Worm (Caenorhabditis elegans) whole organism, L4 larva: ENCODE data around the gene nspg-10.

ENCODE experiments used
- D1046.2 ChIP-seq: fragments of 200-800 bp; sonication (Bioruptor generic); IDR thresholded peaks from 2 replicates; pipeline ENCODE4 v1.3.6; 2022; ENCODE audit warnings: missing genetic modification characterization, missing compliant biosample characterization
- T20F7.1 ChIP-seq: fragments of 200-800 bp; sonication (Bioruptor generic); optimal IDR thresholded peaks from 2 replicates; lab custom pipeline; 2018; ENCODE audit warnings: mild to moderate bottlenecking, missing genetic modification characterization, missing compliant biosample characterization
- Y48G9A.11 ChIP-seq: fragments of 200-800 bp; sonication (Bioruptor generic); IDR thresholded peaks from 2 replicates; pipeline ENCODE4 v1.3.6; 2022; ENCODE audit warnings: missing genetic modification reagents, missing genetic modification characterization, missing compliant biosample characterization
- Y5F2A.4 ChIP-seq: fragments of 200-800 bp; sonication (Bioruptor generic); optimal IDR thresholded peaks from 2 replicates; lab custom pipeline; 2018; ENCODE audit warnings: mild to moderate bottlenecking, missing genetic modification characterization, missing compliant biosample characterization
- ZK337.2 ChIP-seq: fragments of 200-800 bp; sonication (Bioruptor generic); IDR thresholded peaks from 2 replicates; pipeline ENCODE4 v1.3.6; 2022; ENCODE audit warnings: missing genetic modification reagents, missing genetic modification characterization, missing compliant biosample characterization
- aha-1 ChIP-seq: fragments of 150-350 bp; peaks from one replicate; lab custom pipeline; 2014; ENCODE audit warnings: missing biosample characterization, missing genetic modification characterization
- attf-4 ChIP-seq: sonication (generic microtip); optimal IDR thresholded peaks from 3 replicates; lab custom pipeline; 2017; ENCODE audit warnings: missing biosample characterization, missing genetic modification characterization
- ceh-28 ChIP-seq: fragments of 150-350 bp; optimal IDR thresholded peaks from 2 replicates; lab custom pipeline; 2014; ENCODE audit warnings: missing biosample characterization, missing genetic modification reagents, missing genetic modification characterization
- ceh-32 ChIP-seq: sonication (generic microtip); optimal IDR thresholded peaks from 2 replicates; lab custom pipeline; 2016; ENCODE audit warnings: mild to moderate bottlenecking, missing genetic modification characterization, missing compliant biosample characterization; ENCODE audit not compliant: poor library complexity
- ceh-82 ChIP-seq: sonication (generic microtip); optimal IDR thresholded peaks from 2 replicates; lab custom pipeline; 2017; ENCODE audit warnings: missing biosample characterization, missing genetic modification characterization
- ces-1 ChIP-seq: fragments of 150-350 bp; sonication (generic microtip); optimal IDR thresholded peaks from 4 replicates; lab custom pipeline; 2014; ENCODE audit warnings: missing biosample characterization, missing genetic modification reagents, missing genetic modification characterization
- cey-2 ChIP-seq: sonication (generic microtip); optimal IDR thresholded peaks from 3 replicates; lab custom pipeline; 2017; ENCODE audit warnings: missing genetic modification characterization, mild to moderate bottlenecking, missing compliant biosample characterization, antibody characterized with exemption, borderline replicate concordance; ENCODE audit not compliant: insufficient read depth
- daf-16 ChIP-seq, 3 experiments: sonication (generic microtip); optimal IDR thresholded peaks; 2 replicates each; lab custom pipeline; 2016 to 2017; ENCODE audit warnings: missing genetic modification characterization in 3 of 3, missing genetic modification reagents in 3 of 3, mild to moderate bottlenecking in 2 of 3, missing compliant biosample characterization in 2 of 3, missing biosample characterization in 1 of 3, moderate library complexity in 1 of 3
- daf-19 ChIP-seq: fragments of 200-800 bp; sonication (Bioruptor generic); conservative IDR thresholded peaks from 2 replicates; pipeline ENCODE4 v1.3.6; 2022; ENCODE audit warnings: missing genetic modification characterization, missing compliant biosample characterization
- dmd-6 ChIP-seq: fragments of 200-800 bp; sonication (Bioruptor generic); IDR thresholded peaks from 2 replicates; pipeline ENCODE4 v1.3.6; 2022; ENCODE audit warnings: missing genetic modification reagents, missing genetic modification characterization, missing compliant biosample characterization
- dmd-9 ChIP-seq: fragments of 200-800 bp; sonication (Bioruptor generic); IDR thresholded peaks from 2 replicates; pipeline ENCODE4 v1.3.6; 2022; ENCODE audit warnings: missing genetic modification reagents, missing genetic modification characterization, missing compliant biosample characterization
- dve-1 ChIP-seq: sonication (generic microtip); optimal IDR thresholded peaks from 2 replicates; lab custom pipeline; 2017; ENCODE audit warnings: antibody characterized with exemption, mild to moderate bottlenecking, missing genetic modification characterization, missing compliant biosample characterization; ENCODE audit not compliant: insufficient read depth
- egl-43 ChIP-seq: fragments of 200-800 bp; sonication (Bioruptor generic); IDR thresholded peaks from 2 replicates; pipeline ENCODE4 v1.3.6; 2022; ENCODE audit warnings: missing genetic modification reagents, missing genetic modification characterization, missing compliant biosample characterization
- hif-1 ChIP-seq, 2 experiments: sonication (generic microtip); optimal IDR thresholded peaks; 2 replicates each; lab custom pipeline; 2016 to 2017; ENCODE audit warnings: missing compliant biosample characterization in 2 of 2, missing genetic modification characterization in 2 of 2, missing genetic modification reagents in 2 of 2, missing genotype in 2 of 2, mild to moderate bottlenecking in 1 of 2
- hlh-11 ChIP-seq: fragments of 200-800 bp; sonication (Bioruptor generic); optimal IDR thresholded peaks from 2 replicates; lab custom pipeline; 2018; ENCODE audit warnings: mild to moderate bottlenecking, missing genetic modification characterization, missing compliant biosample characterization
- hlh-30 ChIP-seq: sonication (generic microtip); optimal IDR thresholded peaks from 2 replicates; lab custom pipeline; 2017; ENCODE audit warnings: antibody characterized with exemption, mild to moderate bottlenecking, missing genetic modification characterization, missing compliant biosample characterization; ENCODE audit not compliant: insufficient read depth
- lin-29 ChIP-seq: fragments of 200-800 bp; sonication (Bioruptor generic); IDR thresholded peaks from 2 replicates; pipeline ENCODE4 v1.3.6; 2022; ENCODE audit warnings: missing genetic modification reagents, missing genetic modification characterization, missing compliant biosample characterization
- lir-3 ChIP-seq: sonication (generic microtip); optimal IDR thresholded peaks from 2 replicates; lab custom pipeline; 2016; ENCODE audit warnings: mild to moderate bottlenecking, missing genetic modification characterization, missing compliant biosample characterization
- mdl-1 ChIP-seq, 2 experiments: fragments of 150-350 bp in 1 of 2; sonication (generic microtip) in 1 of 2; optimal IDR thresholded peaks; 2 replicates each; lab custom pipeline; 2014 to 2017; ENCODE audit warnings: missing biosample characterization in 2 of 2, missing genetic modification characterization in 2 of 2
- mdt-29 ChIP-seq: fragments of 200-800 bp; sonication (Bioruptor generic); IDR thresholded peaks from 2 replicates; pipeline ENCODE4 v1.3.6; 2022; ENCODE audit warnings: missing genetic modification reagents, missing genetic modification characterization, missing compliant biosample characterization
- mep-1 ChIP-seq: fragments of 150-350 bp; sonication (generic microtip); optimal IDR thresholded peaks from 3 replicates; lab custom pipeline; 2014; ENCODE audit warnings: missing biosample characterization, missing genetic modification characterization
- mxl-3 ChIP-seq: fragments of 200-800 bp; sonication (Bioruptor generic); optimal IDR thresholded peaks from 2 replicates; lab custom pipeline; 2018; ENCODE audit warnings: mild to moderate bottlenecking, missing genetic modification characterization, missing compliant biosample characterization
- nhr-237 ChIP-seq: sonication (generic microtip); optimal IDR thresholded peaks from 2 replicates; lab custom pipeline; 2017; ENCODE audit warnings: missing biosample characterization, missing genetic modification characterization
- nhr-25 ChIP-seq: sonication (generic microtip); optimal IDR thresholded peaks from 2 replicates; lab custom pipeline; 2017; ENCODE audit warnings: missing genetic modification characterization, mild to moderate bottlenecking, missing compliant biosample characterization, antibody characterized with exemption, moderate library complexity, borderline replicate concordance; ENCODE audit not compliant: insufficient read depth
- nhr-28 ChIP-seq: fragments of 150-350 bp; optimal IDR thresholded peaks from 2 replicates; lab custom pipeline; 2014; ENCODE audit warnings: missing biosample characterization, missing genetic modification characterization
- nhr-42 ChIP-seq: fragments of 200-800 bp; sonication (Bioruptor generic); IDR thresholded peaks from 2 replicates; pipeline ENCODE4 v1.3.6; 2022; ENCODE audit warnings: missing genetic modification characterization, missing compliant biosample characterization
- nhr-6 ChIP-seq: fragments of 150-350 bp; optimal IDR thresholded peaks from 2 replicates; lab custom pipeline; 2014; ENCODE audit warnings: missing biosample characterization, missing genetic modification characterization
- nhr-76 ChIP-seq: fragments of 150-350 bp; optimal IDR thresholded peaks from 2 replicates; lab custom pipeline; 2014; ENCODE audit warnings: missing biosample characterization, missing genetic modification characterization
- nhr-77 ChIP-seq: fragments of 150-350 bp; optimal IDR thresholded peaks from 2 replicates; lab custom pipeline; 2014; ENCODE audit warnings: missing biosample characterization, missing genetic modification characterization
- pha-4 ChIP-seq, 2 experiments: fragments of 150-350 bp in 1 of 2; fragments of 200-800 bp in 1 of 2; sonication (Bioruptor generic) in 1 of 2; IDR thresholded peaks in 1 of 2; optimal IDR thresholded peaks in 1 of 2; 2 replicates each; pipeline versions ENCODE4 v1.3.6 to Lab custom; 2014 to 2022; ENCODE audit warnings: missing genetic modification characterization in 2 of 2, missing genetic modification reagents in 2 of 2, missing biosample characterization in 1 of 2, missing compliant biosample characterization in 1 of 2
- php-3 ChIP-seq: fragments of 200-800 bp; sonication (Bioruptor generic); IDR thresholded peaks from 2 replicates; pipeline ENCODE4 v1.3.6; 2022; ENCODE audit warnings: missing genetic modification reagents, missing genetic modification characterization, missing compliant biosample characterization
- pqm-1 ChIP-seq: sonication (generic microtip); optimal IDR thresholded peaks from 2 replicates; lab custom pipeline; 2017; ENCODE audit warnings: missing biosample characterization, missing genetic modification characterization
- rbr-2 ChIP-seq: sonication (generic microtip); optimal IDR thresholded peaks from 2 replicates; lab custom pipeline; 2016; ENCODE audit warnings: missing genotype, missing genetic modification characterization, missing compliant biosample characterization
- saeg-2 ChIP-seq: fragments of 200-800 bp; sonication (Bioruptor generic); IDR thresholded peaks from 2 replicates; pipeline ENCODE4 v1.3.6; 2022; ENCODE audit warnings: missing genetic modification reagents, missing genetic modification characterization, missing compliant biosample characterization
- sdz-12 ChIP-seq: fragments of 200-800 bp; sonication (Bioruptor generic); optimal IDR thresholded peaks from 2 replicates; lab custom pipeline; 2018; ENCODE audit warnings: mild to moderate bottlenecking, missing genetic modification characterization, missing compliant biosample characterization
- spr-1 ChIP-seq: sonication (generic microtip); optimal IDR thresholded peaks from 2 replicates; lab custom pipeline; 2016; ENCODE audit warnings: mild to moderate bottlenecking, missing genetic modification characterization, missing compliant biosample characterization
- unc-62 ChIP-seq, 3 experiments: fragments of 150-350 bp in 1 of 3; sonication (generic microtip); optimal IDR thresholded peaks in 2 of 3; peaks in 1 of 3; 1 replicate in 1 of 3; 2 replicates in 2 of 3; lab custom pipeline; 2014 to 2017; ENCODE audit warnings: missing biosample characterization in 3 of 3, missing genetic modification characterization in 3 of 3, missing genetic modification reagents in 3 of 3, missing genotype in 1 of 3

Gene nspg-10

ce11 chrIV:4605608-4606007 is at the start of gene nspg-10:
nspg-10 (plus strand) TSS chrIV:4605786.
- no peak for TF ChIP-seq Y5F2A.4 (GFP tag; lab: Kevin White, UChicago)
- TF ChIP-seq ceh-32 (tag; lab: Kevin White, UChicago): no peak
- no peak for TF ChIP-seq D1046.2 (GFP tag; lab: Robert Waterston, UW)
- TF ChIP-seq php-3 (GFP tag; lab: Robert Waterston, UW): 0 out of 2 replicates have a peak, but pooled peaks have one; percentile 29
- TF ChIP-seq nhr-237: no peak
- TF ChIP-seq aha-1: peak; percentile 88
- TF ChIP-seq ces-1: no peak
- no peak for TF ChIP-seq sdz-12 (GFP tag; lab: Kevin White, UChicago)
- no peak for TF ChIP-seq rbr-2 (tag; lab: Kevin White, UChicago)
- TF ChIP-seq lin-29: no peak
- no peak for TF ChIP-seq spr-1 (tag; lab: Kevin White, UChicago)
- no peak for TF ChIP-seq daf-16 (GFP tag; optimal IDR thresholded peaks at IDR 0.05; lab: Kevin White, UChicago)
- peak; percentile 37 for TF ChIP-seq daf-16 (tag; optimal IDR thresholded peaks at IDR 0.05; lab: Kevin White, UChicago)
- TF ChIP-seq nhr-6 (tag; lab: Kevin White, UChicago): no peak
- no peak for TF ChIP-seq nhr-42 (GFP tag; lab: Robert Waterston, UW)
- TF ChIP-seq mep-1 (tag; lab: Kevin White, UChicago): no peak
- peak; percentile 53 for TF ChIP-seq hlh-11 (tag; lab: Kevin White, UChicago)
- TF ChIP-seq nhr-77 (tag; lab: Kevin White, UChicago): peak; percentile 37
- TF ChIP-seq ceh-82 (tag; lab: Kevin White, UChicago): no peak
- TF ChIP-seq dve-1 (tag; lab: Kevin White, UChicago): peak; percentile 47
- TF ChIP-seq daf-19 (GFP tag; lab: Robert Waterston, UW): 0 out of 2 replicates have a peak, but pooled peaks have one; percentile 46
- TF ChIP-seq pqm-1 (tag; lab: Kevin White, UChicago): peak; percentile 85
- no peak for TF ChIP-seq T20F7.1
- no peak for TF ChIP-seq Y48G9A.11 (GFP tag; lab: Robert Waterston, UW)
- TF ChIP-seq nhr-28 (tag; lab: Kevin White, UChicago): peak; percentile 44
- TF ChIP-seq dmd-9: no peak
- no peak for TF ChIP-seq cey-2

DNA sequence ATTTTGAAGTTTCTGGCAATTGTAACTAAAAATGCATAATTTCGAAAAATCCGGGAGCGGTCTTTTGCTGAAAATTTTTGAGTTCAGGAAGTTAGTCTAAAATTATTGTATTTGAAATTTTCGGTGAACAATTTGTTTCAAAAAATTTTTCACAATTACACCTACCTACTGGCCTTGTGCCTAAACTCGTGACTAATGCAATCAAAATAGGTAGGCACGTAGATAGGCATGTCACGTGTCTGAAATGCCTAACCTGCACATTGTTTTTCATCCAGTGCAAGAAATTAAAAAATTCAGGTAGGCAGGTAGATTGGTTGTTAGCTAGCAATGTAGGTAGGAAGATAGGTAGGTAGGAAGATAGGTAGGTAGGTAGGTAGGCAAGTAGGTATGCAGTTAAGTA is 48.5 kb upstream of the nspg-10 start:
- TF ChIP-seq hlh-30 (peak; percentile 51), mdl-1 (tag; optimal IDR thresholded peaks at IDR 0.05; lab: Kevin White, UChicago) (no peak)

DNA sequence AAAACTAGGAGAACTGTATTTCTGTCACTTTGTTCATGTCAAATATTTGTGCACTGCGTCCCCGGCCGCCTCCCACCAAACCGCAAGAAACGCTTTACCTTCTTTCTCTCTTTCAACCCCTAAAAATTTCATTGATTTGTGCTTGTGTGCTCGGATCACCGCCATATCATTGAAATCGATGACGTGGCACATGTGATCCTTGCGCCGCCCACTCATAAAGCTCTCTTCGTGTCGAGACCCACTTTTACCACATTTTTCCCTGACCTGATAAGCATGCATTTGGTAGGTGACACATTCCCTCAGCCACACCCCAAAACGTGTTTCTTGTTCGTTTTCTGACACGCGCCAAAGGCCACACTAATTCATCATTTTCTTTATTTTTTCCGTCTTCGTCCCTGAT is 47.9 kb upstream of the nspg-10 start:
- TF ChIP-seq hlh-11 (tag; lab: Kevin White, UChicago) (peak; percentile 45), nhr-76 (tag; lab: Kevin White, UChicago) (no peak), hlh-30 (peak; percentile 45), mxl-3 (GFP tag; lab: Kevin White, UChicago) (peak; percentile 14), lir-3 (no peak), unc-62 (GFP tag; optimal IDR thresholded peaks at IDR 0.05 in 1 of 2; lab: Kevin White, UChicago) (peak in 1 of 2 experiments; percentile 88), unc-62 (tag; optimal IDR thresholded peaks at IDR 0.05; lab: Kevin White, UChicago) (no peak), nhr-28 (tag; lab: Kevin White, UChicago) (peak; percentile 9), dmd-6 (peak; percentile 57), mdl-1 (tag; optimal IDR thresholded peaks at IDR 0.05; lab: Kevin White, UChicago) (peak in 1 of 2 experiments; percentile 27), saeg-2 (GFP tag; lab: Robert Waterston, UW) (no peak)

DNA sequence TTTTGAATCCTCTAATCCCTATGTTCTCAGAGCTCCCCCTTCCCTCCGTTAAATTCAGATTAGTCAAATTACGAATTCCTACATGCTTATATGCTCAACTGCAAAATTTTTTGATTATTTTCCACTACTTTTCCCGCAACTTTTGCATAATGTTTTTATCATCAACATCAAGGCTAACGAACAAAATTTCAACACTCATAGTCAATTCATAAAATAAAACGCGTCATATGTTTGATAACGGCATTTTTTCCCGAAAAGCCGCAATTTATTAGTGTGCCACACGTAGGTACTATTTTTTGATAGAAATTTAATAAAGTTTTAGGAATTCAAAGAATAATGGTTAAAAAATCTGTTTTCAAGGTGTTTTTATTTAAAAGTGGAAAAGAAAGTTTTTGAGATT is 46.4 kb upstream of the nspg-10 start:
- TF ChIP-seq hif-1 (tag; optimal IDR thresholded peaks at IDR 0.05; lab: Kevin White, UChicago): no peak
- no peak for TF ChIP-seq mdl-1 (tag; optimal IDR thresholded peaks at IDR 0.05; lab: Kevin White, UChicago)
- TF ChIP-seq rbr-2 (tag; lab: Kevin White, UChicago): no peak
- no peak for TF ChIP-seq dmd-9
- TF ChIP-seq nhr-28 (tag; lab: Kevin White, UChicago): peak; percentile 51
- peak; percentile 11 for TF ChIP-seq aha-1
- no peak for TF ChIP-seq pha-4 (GFP tag; IDR thresholded peaks at IDR 0.05; lab: Robert Waterston, UW)
- TF ChIP-seq pha-4 (tag; optimal IDR thresholded peaks at IDR 0.05; lab: Kevin White, UChicago): no peak
- no peak for TF ChIP-seq nhr-25 (tag; lab: Kevin White, UChicago)
- no peak for TF ChIP-seq mdt-29
- no peak for TF ChIP-seq lin-29
- no peak for TF ChIP-seq ceh-28
- TF ChIP-seq php-3 (GFP tag; lab: Robert Waterston, UW): no peak
- no peak for TF ChIP-seq egl-43
- TF ChIP-seq cey-2: no peak
- no peak for TF ChIP-seq ZK337.2 (GFP tag; lab: Robert Waterston, UW)
- no peak for TF ChIP-seq dmd-6
- TF ChIP-seq sdz-12 (GFP tag; lab: Kevin White, UChicago): no peak
- TF ChIP-seq attf-4: no peak
- TF ChIP-seq mep-1 (tag; lab: Kevin White, UChicago): no peak
